Worm (Caenorhabditis elegans): ENCODE results near the gene C05D10.4.

Gene C05D10.4

DNA sequence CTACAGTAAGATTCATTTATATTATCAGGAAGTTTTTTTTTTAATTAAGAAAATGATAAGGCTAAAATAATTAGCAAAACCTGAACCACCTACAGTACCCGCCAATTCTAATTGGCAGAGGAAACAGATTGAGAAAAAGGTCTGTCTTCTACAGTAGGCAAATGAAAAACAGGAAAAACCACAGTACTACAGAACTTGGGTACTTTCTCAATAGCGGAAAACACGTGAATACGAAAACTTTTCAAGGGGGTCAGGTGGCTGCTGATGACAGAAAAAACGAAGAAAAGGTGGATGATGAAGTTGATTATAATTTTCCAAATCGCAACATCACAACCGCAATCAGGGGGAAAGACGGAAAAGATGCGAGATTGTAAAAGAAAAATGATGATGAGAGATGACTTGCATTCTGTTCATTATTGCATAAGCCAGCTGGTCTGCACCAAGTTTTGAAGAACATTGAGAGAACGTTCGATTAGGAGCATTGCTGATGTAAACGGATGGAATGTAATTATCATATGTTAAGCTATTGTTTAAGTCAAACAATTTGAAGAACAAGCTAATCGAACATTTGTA is 41.8 kb upstream of the C05D10.4 start:
- TF ChIP-seq fkh-3 (tag; optimal IDR thresholded peaks at IDR 0.05), result no peak
- TF ChIP-seq ztf-26 (tag; optimal IDR thresholded peaks at IDR 0.05), result peak; percentile 14

DNA sequence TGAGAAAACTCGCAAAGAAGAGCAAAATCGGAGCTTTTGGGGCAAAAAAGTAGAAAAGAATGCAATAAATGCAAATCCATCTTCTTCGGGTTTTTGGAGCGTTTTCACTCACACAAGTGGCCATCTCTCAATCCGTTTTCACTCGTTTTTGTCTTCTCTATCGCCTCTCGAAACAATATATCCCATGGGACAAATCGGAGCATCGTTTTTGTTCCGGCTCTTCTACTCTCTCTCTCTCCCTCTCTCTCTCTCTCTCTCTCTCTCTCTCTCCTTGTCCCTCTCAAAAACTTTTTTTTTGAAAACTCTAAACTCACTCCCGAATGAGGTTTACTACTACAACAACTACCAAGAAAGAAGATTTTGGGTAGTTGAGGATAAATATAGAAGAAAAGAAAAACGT is 38.9 kb upstream of the C05D10.4 start:
- TF ChIP-seq athp-1 (tag; optimal IDR thresholded peaks at IDR 0.05) (no peak), gei-17 (GFP tag; optimal IDR thresholded peaks at IDR 0.05) (no peak), pbrm-1 (GFP tag; IDR thresholded peaks at IDR 0.05) (0 out of 2 replicates have a peak, but pooled peaks have one; percentile 39), mcd-1 (GFP tag; IDR thresholded peaks at IDR 0.05) (0 out of 2 replicates have a peak, but pooled peaks have one; percentile 16), ekl-4 (GFP tag; IDR thresholded peaks at IDR 0.05) (0 out of 2 replicates have a peak, but pooled peaks have one; percentile 30), B0035.1 (tag; optimal IDR thresholded peaks at IDR 0.05) (no peak), nfya-2 (GFP tag; IDR thresholded peaks at IDR 0.05) (no peak), dpl-1 (GFP tag; optimal IDR thresholded peaks at IDR 0.05) (no peak), chd-7 (tag; optimal IDR thresholded peaks at IDR 0.05) (no peak), zfh-2 (GFP tag; conservative IDR thresholded peaks at IDR 0.05) (no peak), madf-10 (tag; optimal IDR thresholded peaks at IDR 0.05) (no peak), B0019.2 (GFP tag; conservative IDR thresholded peaks at IDR 0.05) (0 out of 2 replicates have a peak, but pooled peaks have one; percentile 26), egrh-3 (GFP tag; IDR thresholded peaks at IDR 0.05) (0 out of 2 replicates have a peak, but pooled peaks have one; percentile 14)

DNA sequence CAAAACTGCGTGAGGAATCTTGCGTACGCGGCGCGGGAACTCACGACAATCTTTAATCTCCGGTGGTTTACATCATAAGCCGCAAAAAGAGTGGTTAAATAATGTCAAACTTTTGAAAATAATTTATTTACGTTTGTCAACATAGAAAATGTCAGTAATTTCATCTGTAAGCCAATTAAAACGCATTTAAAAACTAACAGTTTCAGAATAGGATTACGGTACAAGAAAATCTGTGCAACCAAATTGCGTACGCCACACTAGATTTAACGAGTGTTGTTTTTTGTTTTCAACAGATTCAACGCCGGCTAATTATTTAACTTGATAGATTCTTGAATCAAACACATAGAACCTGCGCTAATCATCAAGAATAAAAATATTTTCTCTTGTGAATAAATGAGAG is 38.2 kb upstream of the C05D10.4 start:
- TF ChIP-seq efl-1 (GFP tag; optimal IDR thresholded peaks at IDR 0.05) (no peak), nhr-27 (tag; optimal IDR thresholded peaks at IDR 0.05) (no peak), madf-10 (tag; optimal IDR thresholded peaks at IDR 0.05) (no peak), somi-1 (GFP tag; optimal IDR thresholded peaks at IDR 0.05) (no peak), let-607 (tag; optimal IDR thresholded peaks at IDR 0.05) (no peak), dpff-1 (tag; optimal IDR thresholded peaks at IDR 0.05) (no peak), C06A6.2 (GFP tag; conservative IDR thresholded peaks at IDR 0.05) (no peak), ceh-40 (GFP tag; IDR thresholded peaks at IDR 0.05) (no peak), Y95B8A.8 (GFP tag; IDR thresholded peaks at IDR 0.05) (no peak), snpc-4 (GFP tag; optimal IDR thresholded peaks at IDR 0.05) (no peak), snpc-4 (tag; optimal IDR thresholded peaks at IDR 0.05) (no peak), unc-130 (GFP tag; optimal IDR thresholded peaks at IDR 0.05) (no peak), athp-1 (tag; optimal IDR thresholded peaks at IDR 0.05) (peak; percentile 92), zim-3 (tag; optimal IDR thresholded peaks at IDR 0.05) (no peak), chd-7 (tag; optimal IDR thresholded peaks at IDR 0.05) (no peak), lsl-1 (GFP tag; optimal IDR thresholded peaks at IDR 0.05) (peak; percentile 91), Y56A3A.18 (GFP tag; IDR thresholded peaks at IDR 0.05) (no peak), xnd-1 (tag; optimal IDR thresholded peaks at IDR 0.05) (peak; percentile 83), mel-28 (tag; optimal IDR thresholded peaks at IDR 0.05; ENCODE audit: borderline replicate concordance) (no peak), ztf-26 (tag; optimal IDR thresholded peaks at IDR 0.05) (no peak), madf-3 (GFP tag; IDR thresholded peaks at IDR 0.05) (no peak), him-1 (tag; optimal IDR thresholded peaks at IDR 0.05) (peak; percentile 29), ztf-6 (GFP tag; IDR thresholded peaks at IDR 0.05) (no peak), ceh-58 (GFP tag; IDR thresholded peaks at IDR 0.05) (no peak), Y53G8AR.9 (GFP tag; conservative IDR thresholded peaks at IDR 0.05) (no peak), let-526 (GFP tag; IDR thresholded peaks at IDR 0.05) (no peak), K11D2.4 (GFP tag; IDR thresholded peaks at IDR 0.05) (no peak), hlh-26 (GFP tag; conservative IDR thresholded peaks at IDR 0.05) (no peak), hlh-12 (tag; optimal IDR thresholded peaks at IDR 0.05) (no peak), ekl-4 (GFP tag; IDR thresholded peaks at IDR 0.05) (no peak), snpc-1.3 (tag; optimal IDR thresholded peaks at IDR 0.05; ENCODE audit: insufficient read depth) (no peak), F55B11.4 (tag; optimal IDR thresholded peaks at IDR 0.05; ENCODE audit: borderline replicate concordance, insufficient read depth) (no peak), lir-1 (GFP tag; conservative IDR thresholded peaks at IDR 0.05) (no peak), lin-35 (GFP tag; optimal IDR thresholded peaks at IDR 0.05) (no peak), ceh-91 (GFP tag; IDR thresholded peaks at IDR 0.05) (no peak)
